Fruit fly (Drosophila melanogaster): ENCODE data around the gene vanin-like.

The vanin-like gene

dm6 chrX:6166784-6167183 is 35.6 kb downstream of the vanin-like start:
- TF ChIP-seq esn (GFP tag; optimal IDR thresholded peaks at IDR 0.05): no peak
- no peak for TF ChIP-seq svp (GFP tag)
- no peak for TF ChIP-seq Blimp-1 (GFP tag; optimal IDR thresholded peaks at IDR 0.05)
- no peak for TF ChIP-seq Lpt (GFP tag; optimal IDR thresholded peaks at IDR 0.05)
- TF ChIP-seq Ets21C (GFP tag; optimal IDR thresholded peaks at IDR 0.05): no peak
- no peak for TF ChIP-seq CG34406 (GFP tag; optimal IDR thresholded peaks at IDR 0.05)
- TF ChIP-seq CG3032 (tag; optimal IDR thresholded peaks at IDR 0.05): no peak
- TF ChIP-seq CG6163 (GFP tag; IDR thresholded peaks at IDR 0.05): no peak
- no peak for TF ChIP-seq fkh (GFP tag; optimal IDR thresholded peaks at IDR 0.05)

dm6 chrX:6151919-6152318 is 50.4 kb downstream of the vanin-like start:
- TF ChIP-seq CG4318 (GFP tag; optimal IDR thresholded peaks at IDR 0.05) (no peak), CG31627 (GFP tag; optimal IDR thresholded peaks at IDR 0.05) (no peak), pdm3 (GFP tag; optimal IDR thresholded peaks at IDR 0.05) (no peak), OdsH (GFP tag; optimal IDR thresholded peaks at IDR 0.05) (no peak), achi (GFP tag; optimal IDR thresholded peaks at IDR 0.05) (no peak), Sox14 (GFP tag; optimal IDR thresholded peaks at IDR 0.05) (no peak), CG6854 (GFP tag; optimal IDR thresholded peaks at IDR 0.05) (no peak), CG3032 (tag; optimal IDR thresholded peaks at IDR 0.05) (no peak), CG6808 (GFP tag; optimal IDR thresholded peaks at IDR 0.05) (no peak), Ets96B (tag; optimal IDR thresholded peaks at IDR 0.05) (no peak), spab (GFP tag; optimal IDR thresholded peaks at IDR 0.05) (no peak), Hr38 (GFP tag; optimal IDR thresholded peaks at IDR 0.05) (no peak), fd59A (GFP tag; optimal IDR thresholded peaks at IDR 0.05) (no peak), fd85E (GFP tag; optimal IDR thresholded peaks at IDR 0.05) (no peak), CG6163 (GFP tag; IDR thresholded peaks at IDR 0.05) (no peak), Hr4 (GFP tag; optimal IDR thresholded peaks at IDR 0.05) (no peak), CG10631 (GFP tag; optimal IDR thresholded peaks at IDR 0.05) (no peak)

Data from whole organism, prepupa.